Worm (Caenorhabditis elegans) whole organism, L1 larva: Measurements from ENCODE around the gene eef-1A.1.
A peak's percentile ranks its signal among the peaks of the same experiment; 100 is the strongest.

Source experiments
- C34B4.2 ChIP-seq: sonication (generic microtip); optimal IDR thresholded peaks from 2 replicates; lab custom pipeline; 2017; ENCODE audit warnings: mild to moderate bottlenecking, missing genetic modification characterization, missing compliant biosample characterization
- aha-1 ChIP-seq: fragments of 150-350 bp; optimal IDR thresholded peaks from 2 replicates; lab custom pipeline; 2014; ENCODE audit warnings: missing biosample characterization, missing genetic modification characterization
- aly-2 ChIP-seq: fragments of 150-350 bp; optimal IDR thresholded peaks from 2 replicates; lab custom pipeline; 2014; ENCODE audit warnings: missing biosample characterization, missing genetic modification characterization
- blmp-1 ChIP-seq: fragments of 150-350 bp; optimal IDR thresholded peaks from 2 replicates; lab custom pipeline; 2014; ENCODE audit warnings: missing biosample characterization, missing genetic modification characterization
- ceh-63 ChIP-seq: fragments of 200-800 bp; sonication (Bioruptor generic); optimal IDR thresholded peaks from 2 replicates; lab custom pipeline; 2018; ENCODE audit warnings: mild to moderate bottlenecking, missing genetic modification characterization, missing compliant biosample characterization
- ceh-8 ChIP-seq: fragments of 200-800 bp; sonication (Bioruptor generic); optimal IDR thresholded peaks from 2 replicates; lab custom pipeline; 2018; ENCODE audit warnings: mild to moderate bottlenecking, missing genetic modification characterization, moderate library complexity, missing compliant biosample characterization
- ces-1 ChIP-seq: fragments of 150-350 bp; optimal IDR thresholded peaks from 2 replicates; lab custom pipeline; 2014; ENCODE audit warnings: missing biosample characterization, missing genetic modification reagents, missing genetic modification characterization
- dpl-1 ChIP-seq, 3 experiments: fragments of 150-350 bp in 2 of 3; sonication (generic microtip) in 1 of 3; optimal IDR thresholded peaks; 2 replicates each; lab custom pipeline; 2014 to 2017; ENCODE audit warnings: missing biosample characterization in 3 of 3, missing genetic modification characterization in 3 of 3, missing genetic modification reagents in 3 of 3
- egl-13 ChIP-seq: sonication (generic microtip); optimal IDR thresholded peaks from 2 replicates; lab custom pipeline; 2016; ENCODE audit warnings: missing genotype, missing genetic modification reagents, missing genetic modification characterization, missing compliant biosample characterization
- egl-27 ChIP-seq, 2 experiments: fragments of 150-350 bp in 1 of 2; sonication (generic microtip); optimal IDR thresholded peaks; 3 replicates each; lab custom pipeline; 2017 to 2018; ENCODE audit warnings: missing biosample characterization in 2 of 2, missing genetic modification characterization in 2 of 2, missing genetic modification reagents in 2 of 2
- elt-3 ChIP-seq, 6 experiments: fragments of 150-350 bp in 1 of 6; sonication (generic microtip); optimal IDR thresholded peaks; 2 replicates each; lab custom pipeline; 2017 to 2018; ENCODE audit warnings: missing biosample characterization in 6 of 6, missing genetic modification characterization in 6 of 6, inconsistent platforms in 1 of 6
- ets-5 ChIP-seq: fragments of 200-800 bp; sonication (Bioruptor generic); IDR thresholded peaks from 2 replicates; pipeline ENCODE4 v1.3.6; 2022; ENCODE audit warnings: missing genetic modification characterization, missing compliant biosample characterization
- fkh-4 ChIP-seq: sonication (generic microtip); optimal IDR thresholded peaks from 2 replicates; lab custom pipeline; 2016; ENCODE audit warnings: missing compliant biosample characterization, missing genetic modification characterization, borderline replicate concordance
- fkh-8 ChIP-seq: sonication (generic microtip); optimal IDR thresholded peaks from 2 replicates; lab custom pipeline; 2016; ENCODE audit warnings: mild to moderate bottlenecking, missing genetic modification characterization, missing compliant biosample characterization
- fos-1 ChIP-seq: fragments of 150-350 bp; optimal IDR thresholded peaks from 2 replicates; lab custom pipeline; 2014; ENCODE audit warnings: missing biosample characterization, missing genetic modification characterization
- grh-1 ChIP-seq: fragments of 200-800 bp; sonication (Bioruptor generic); IDR thresholded peaks from 2 replicates; pipeline ENCODE4 v1.3.6; 2022; ENCODE audit warnings: missing genetic modification reagents, missing genetic modification characterization, missing compliant biosample characterization
- hlh-17 ChIP-seq: fragments of 200-800 bp; sonication (Bioruptor generic); optimal IDR thresholded peaks from 2 replicates; lab custom pipeline; 2018; ENCODE audit warnings: missing genetic modification characterization, mild to moderate bottlenecking, missing compliant biosample characterization, moderate library complexity, borderline replicate concordance
- hlh-4 ChIP-seq: sonication (generic microtip); optimal IDR thresholded peaks from 2 replicates; lab custom pipeline; 2016; ENCODE audit warnings: mild to moderate bottlenecking, missing genetic modification characterization, missing compliant biosample characterization
- irx-1 ChIP-seq: sonication (generic microtip); optimal IDR thresholded peaks from 2 replicates; lab custom pipeline; 2016; ENCODE audit warnings: missing genetic modification characterization, missing compliant biosample characterization
- lin-39 ChIP-seq: fragments of 150-350 bp; optimal IDR thresholded peaks from 2 replicates; lab custom pipeline; 2014; ENCODE audit warnings: missing biosample characterization, missing genetic modification reagents, missing genetic modification characterization
- lsy-2 ChIP-seq, 2 experiments: fragments of 150-350 bp; optimal IDR thresholded peaks; 2 replicates each; lab custom pipeline; 2014; ENCODE audit warnings: missing biosample characterization in 2 of 2, missing genetic modification characterization in 2 of 2
- mdl-1 ChIP-seq, 2 experiments: fragments of 150-350 bp; optimal IDR thresholded peaks; 2 replicates each; lab custom pipeline; 2014 to 2017; ENCODE audit warnings: missing biosample characterization in 2 of 2, missing genetic modification characterization in 2 of 2, inconsistent platforms in 1 of 2
- nhr-19 ChIP-seq: fragments of 200-800 bp; sonication (Bioruptor generic); conservative IDR thresholded peaks from 2 replicates; pipeline ENCODE4 v1.3.6; 2022; ENCODE audit warnings: missing genetic modification characterization, missing compliant biosample characterization
- nhr-20 ChIP-seq: sonication (generic microtip); optimal IDR thresholded peaks from 2 replicates; lab custom pipeline; 2016; ENCODE audit warnings: mild to moderate bottlenecking, missing genetic modification characterization, missing compliant biosample characterization
- nhr-237 ChIP-seq: fragments of 150-350 bp; optimal IDR thresholded peaks from 2 replicates; lab custom pipeline; 2014; ENCODE audit warnings: missing biosample characterization, missing genetic modification characterization
- nhr-28 ChIP-seq: fragments of 150-350 bp; optimal IDR thresholded peaks from 2 replicates; lab custom pipeline; 2014; ENCODE audit warnings: missing biosample characterization, missing genetic modification characterization
- nhr-71 ChIP-seq: sonication (generic microtip); optimal IDR thresholded peaks from 2 replicates; lab custom pipeline; 2016; ENCODE audit warnings: mild to moderate bottlenecking, missing genetic modification characterization, moderate library complexity, missing compliant biosample characterization
- nhr-76 ChIP-seq: sonication (generic microtip); optimal IDR thresholded peaks from 2 replicates; lab custom pipeline; 2017; ENCODE audit warnings: missing biosample characterization, missing genetic modification characterization
- nhr-77 ChIP-seq: fragments of 150-350 bp; optimal IDR thresholded peaks from 2 replicates; lab custom pipeline; 2014; ENCODE audit warnings: missing biosample characterization, missing genetic modification characterization
- nhr-84 ChIP-seq: sonication (generic microtip); optimal IDR thresholded peaks from 2 replicates; lab custom pipeline; 2017; ENCODE audit warnings: missing biosample characterization, missing genetic modification characterization
- nhr-85 ChIP-seq: sonication (generic microtip); peaks from one replicate; lab custom pipeline; 2016; ENCODE audit warnings: missing genetic modification characterization, inconsistent platforms, missing compliant biosample characterization
- nhr-90 ChIP-seq: sonication (generic microtip); optimal IDR thresholded peaks from 2 replicates; lab custom pipeline; 2016; ENCODE audit warnings: mild to moderate bottlenecking, missing genetic modification characterization, missing compliant biosample characterization; ENCODE audit not compliant: poor library complexity
- pag-3 ChIP-seq: sonication (generic microtip); optimal IDR thresholded peaks from 2 replicates; lab custom pipeline; 2017; ENCODE audit warnings: missing genetic modification characterization, mild to moderate bottlenecking, missing compliant biosample characterization, antibody characterized with exemption, borderline replicate concordance; ENCODE audit not compliant: insufficient read depth
- rnt-1 ChIP-seq: sonication (generic microtip); optimal IDR thresholded peaks from 2 replicates; lab custom pipeline; 2016; ENCODE audit warnings: mild to moderate bottlenecking, missing genetic modification characterization, moderate library complexity, missing compliant biosample characterization
- snpc-4 ChIP-seq: fragments of 150-350 bp; optimal IDR thresholded peaks from 2 replicates; lab custom pipeline; 2014; ENCODE audit warnings: missing biosample characterization, missing genetic modification characterization
- sptf-1 ChIP-seq: fragments of 150-350 bp; optimal IDR thresholded peaks from 2 replicates; lab custom pipeline; 2014; ENCODE audit warnings: missing biosample characterization, missing genetic modification characterization
- sup-37 ChIP-seq: fragments of 200-800 bp; sonication (Bioruptor generic); optimal IDR thresholded peaks from 2 replicates; lab custom pipeline; 2018; ENCODE audit warnings: mild to moderate bottlenecking, missing genetic modification characterization, missing compliant biosample characterization
- tbx-2 ChIP-seq: sonication (generic microtip); optimal IDR thresholded peaks from 2 replicates; lab custom pipeline; 2016; ENCODE audit warnings: missing genetic modification characterization, missing compliant biosample characterization
- unc-30 ChIP-seq: sonication (generic microtip); optimal IDR thresholded peaks from 2 replicates; lab custom pipeline; 2017; ENCODE audit warnings: missing biosample characterization, missing genetic modification characterization
- unc-86 ChIP-seq: sonication (generic microtip); optimal IDR thresholded peaks from 2 replicates; lab custom pipeline; 2016; ENCODE audit warnings: missing genetic modification characterization, missing compliant biosample characterization
- unc-98 ChIP-seq: fragments of 200-800 bp; sonication (Bioruptor generic); IDR thresholded peaks from 2 replicates; pipeline ENCODE4 v1.3.6; 2022; ENCODE audit warnings: missing genetic modification characterization, missing compliant biosample characterization
- zag-1 ChIP-seq: fragments of 150-350 bp; optimal IDR thresholded peaks from 2 replicates; lab custom pipeline; 2014; ENCODE audit warnings: missing biosample characterization, missing genetic modification characterization
- ztf-4 ChIP-seq: fragments of 150-350 bp; optimal IDR thresholded peaks from 2 replicates; lab custom pipeline; 2014; ENCODE audit warnings: missing biosample characterization, missing genetic modification characterization

Gene eef-1A.1

ce11 chrIII:6968080-6968639, 3.4 kb downstream of the eef-1A.1 start, which contains the start of gene panl-2 (continued):
- TF ChIP-seq fkh-4 (tag; lab: Kevin White, UChicago) (no peak), ets-5 (GFP tag; lab: Robert Waterston, UW) (no peak), nhr-90 (tag; lab: Kevin White, UChicago) (no peak), sup-37 (GFP tag; lab: Kevin White, UChicago) (no peak), ceh-8 (GFP tag; lab: Kevin White, UChicago) (no peak), unc-30 (no peak), blmp-1 (peak; percentile 43), nhr-85 (tag; lab: Kevin White, UChicago) (no peak), dpl-1 (GFP tag; optimal IDR thresholded peaks at IDR 0.05; lab: Kevin White, UChicago) (peak; percentile 84 to 92 (median 89)), hlh-4 (tag; lab: Kevin White, UChicago) (no peak), zag-1 (tag; lab: Kevin White, UChicago) (no peak), unc-98 (GFP tag; lab: Robert Waterston, UW) (no peak), snpc-4 (tag; lab: Kevin White, UChicago) (no peak), lin-39 (tag; lab: Kevin White, UChicago) (no peak), pag-3 (no peak), aly-2 (tag; lab: Kevin White, UChicago) (no peak), nhr-28 (tag; lab: Kevin White, UChicago) (no peak), ceh-63 (GFP tag; lab: Kevin White, UChicago) (no peak), nhr-76 (no peak), egl-13 (no peak), ztf-4 (no peak), ces-1 (GFP tag; lab: Kevin White, UChicago) (no peak), unc-86 (tag; lab: Kevin White, UChicago) (peak; percentile 7), aha-1 (tag; lab: Kevin White, UChicago) (no peak), egl-27 (tag; optimal IDR thresholded peaks at IDR 0.05; lab: Kevin White, UChicago) (no peak), mdl-1 (tag; optimal IDR thresholded peaks at IDR 0.05; lab: Kevin White, UChicago) (peak in 1 of 2 experiments; percentile 18), nhr-19 (GFP tag; lab: Robert Waterston, UW) (peak; percentile 41), C34B4.2 (tag; lab: Kevin White, UChicago) (no peak), nhr-237 (tag; lab: Kevin White, UChicago) (no peak), sptf-1 (tag; lab: Kevin White, UChicago) (no peak), nhr-20 (tag; lab: Kevin White, UChicago) (peak; percentile 11), lsy-2 (tag; optimal IDR thresholded peaks at IDR 0.05; lab: Kevin White, UChicago) (peak; percentile 82 to 94), fos-1 (tag; lab: Kevin White, UChicago) (no peak), rnt-1 (peak; percentile 34), nhr-71 (tag; lab: Kevin White, UChicago) (peak; percentile 43), fkh-8 (peak; percentile 17), nhr-77 (no peak), tbx-2 (tag; lab: Kevin White, UChicago) (peak; percentile 20), grh-1 (GFP tag; lab: Robert Waterston, UW) (no peak), irx-1 (no peak), elt-3 (tag; optimal IDR thresholded peaks at IDR 0.05; lab: Kevin White, UChicago) (peak in 1 of 6 experiments; percentile 5), nhr-84 (tag; lab: Kevin White, UChicago) (no peak), hlh-17 (no peak)
